Fruit fly (Drosophila melanogaster) whole organism, embryonic: ENCODE results near the gene CG13631.

Experiments
- C15 ChIP-seq: fragments of 200-800 bp; sonication (Bioruptor generic); IDR thresholded peaks from 3 replicates; pipeline ENCODE4 v1.3.6; 2022; ENCODE audit warnings: missing biosample characterization, missing genetic modification characterization
- CG10267 ChIP-seq: fragments of 200-800 bp; sonication (Bioruptor generic); optimal IDR thresholded peaks from 2 replicates; lab custom pipeline; 2018; ENCODE audit warnings: missing biosample characterization, mild to moderate bottlenecking, missing genetic modification characterization, moderate library complexity
- CG10366 ChIP-seq: fragments of 200-800 bp; sonication (Bioruptor generic); IDR thresholded peaks from 2 replicates; pipeline ENCODE4 v1.3.6; 2022; ENCODE audit warnings: missing biosample characterization, missing genetic modification characterization
- CG11085 ChIP-seq: fragments of 200-800 bp; sonication (Bioruptor generic); IDR thresholded peaks from 2 replicates; pipeline ENCODE4 v1.3.6; 2022; ENCODE audit warnings: missing biosample characterization, missing genetic modification characterization
- CG12104 ChIP-seq: fragments of 200-800 bp; sonication (Bioruptor generic); optimal IDR thresholded peaks from 3 replicates; lab custom pipeline; 2016; ENCODE audit warnings: missing biosample characterization, missing genetic modification characterization
- CG12219 ChIP-seq: fragments of 200-800 bp; sonication (Bioruptor generic); optimal IDR thresholded peaks from 3 replicates; lab custom pipeline; 2018; ENCODE audit warnings: missing biosample characterization, mild to moderate bottlenecking, missing genetic modification characterization
- CG13287 ChIP-seq: fragments of 200-800 bp; sonication (Bioruptor generic); IDR thresholded peaks from 2 replicates; pipeline ENCODE4 v1.3.6; 2022; ENCODE audit warnings: missing biosample characterization, missing genetic modification characterization; ENCODE audit not compliant: partially characterized antibody
- CG14667 ChIP-seq: fragments of 200-800 bp; sonication (Bioruptor generic); IDR thresholded peaks from 2 replicates; pipeline ENCODE4 v1.3.6; 2022; ENCODE audit warnings: missing biosample characterization, missing genetic modification characterization
- CG14710 ChIP-seq: fragments of 200-800 bp; sonication (Bioruptor generic); optimal IDR thresholded peaks from 3 replicates; lab custom pipeline; 2019; ENCODE audit warnings: missing biosample characterization, mild to moderate bottlenecking, missing genetic modification characterization, moderate library complexity
- CG2120 ChIP-seq: fragments of 200-800 bp; sonication (Bioruptor generic); optimal IDR thresholded peaks from 3 replicates; lab custom pipeline; 2016; ENCODE audit warnings: missing biosample characterization, missing genetic modification characterization
- CG2678 ChIP-seq: fragments of 200-800 bp; sonication (Bioruptor generic); optimal IDR thresholded peaks from 3 replicates; lab custom pipeline; 2019; ENCODE audit warnings: missing biosample characterization, mild to moderate bottlenecking, missing genetic modification characterization, moderate library complexity
- CG31388 ChIP-seq: fragments of 200-800 bp; sonication (Bioruptor generic); optimal IDR thresholded peaks from 2 replicates; lab custom pipeline; 2016; ENCODE audit warnings: missing biosample characterization, missing genetic modification characterization
- CG32532 ChIP-seq: fragments of 200-800 bp; sonication (Bioruptor generic); IDR thresholded peaks from 2 replicates; pipeline ENCODE4 v1.3.6; 2022; ENCODE audit warnings: missing biosample characterization, missing genetic modification characterization
- CG32772 ChIP-seq: fragments of 200-800 bp; sonication (Bioruptor generic); IDR thresholded peaks from 2 replicates; pipeline ENCODE4 v1.3.6; 2022; ENCODE audit warnings: missing biosample characterization, missing genetic modification characterization
- CG33213 ChIP-seq: fragments of 200-800 bp; sonication (Bioruptor generic); optimal IDR thresholded peaks from 3 replicates; lab custom pipeline; 2016; ENCODE audit warnings: missing biosample characterization, missing genetic modification characterization
- CG6272 ChIP-seq: fragments of 200-800 bp; sonication (Bioruptor generic); IDR thresholded peaks from 2 replicates; pipeline ENCODE4 v1.3.6; 2022; ENCODE audit warnings: missing biosample characterization, missing genetic modification characterization
- CG8290 ChIP-seq, 3 experiments: fragments of 200-800 bp; sonication (Bioruptor generic); optimal IDR thresholded peaks; 2 replicates each; lab custom pipeline; 2016 to 2019; ENCODE audit warnings: missing biosample characterization in 3 of 3, missing genetic modification characterization in 3 of 3, mild to moderate bottlenecking in 2 of 3, moderate library complexity in 1 of 3
- CTCF ChIP-seq: fragments of 200-800 bp; sonication (Bioruptor generic); optimal IDR thresholded peaks from 2 replicates; lab custom pipeline; 2017; ENCODE audit warnings: missing biosample characterization, mild to moderate bottlenecking, missing genetic modification characterization, moderate library complexity
- Chrac-16 ChIP-seq: fragments of 200-800 bp; sonication (Bioruptor generic); optimal IDR thresholded peaks from 3 replicates; lab custom pipeline; 2016; ENCODE audit warnings: missing biosample characterization, missing genetic modification characterization
- CrebB ChIP-seq: fragments of 200-800 bp; sonication (Bioruptor generic); optimal IDR thresholded peaks from 3 replicates; lab custom pipeline; 2018; ENCODE audit warnings: missing biosample characterization, mild to moderate bottlenecking, missing genetic modification characterization
- Dip3 ChIP-seq: fragments of 200-800 bp; sonication (Bioruptor generic); optimal IDR thresholded peaks from 3 replicates; lab custom pipeline; 2016; ENCODE audit warnings: missing biosample characterization, missing genetic modification characterization
- Doc2 ChIP-seq: fragments of 200-800 bp; sonication (Bioruptor generic); IDR thresholded peaks from 2 replicates; pipeline ENCODE4 v1.3.6; 2022; ENCODE audit warnings: missing biosample characterization, missing genetic modification characterization
- Dp ChIP-seq: fragments of 200-800 bp; sonication (Bioruptor generic); optimal IDR thresholded peaks from 2 replicates; lab custom pipeline; 2018; ENCODE audit warnings: missing biosample characterization, mild to moderate bottlenecking, missing genetic modification characterization, moderate library complexity
- Eip74EF ChIP-seq, 2 experiments: fragments of 200-800 bp in 1 of 2; fragments of >200 bp in 1 of 2; sonication (Bioruptor generic) in 1 of 2; optimal IDR thresholded peaks; 2 replicates each; lab custom pipeline; 2017 to 2019; ENCODE audit warnings: missing biosample characterization in 2 of 2, missing genetic modification characterization in 2 of 2, mild to moderate bottlenecking in 1 of 2, moderate library complexity in 1 of 2
- Ets97D ChIP-seq: fragments of 200-800 bp; sonication (Bioruptor generic); optimal IDR thresholded peaks from 3 replicates; lab custom pipeline; 2016; ENCODE audit warnings: missing biosample characterization, missing genetic modification characterization
- HmgD ChIP-seq: fragments of 200-800 bp; sonication (Bioruptor generic); optimal IDR thresholded peaks from 3 replicates; lab custom pipeline; 2016; ENCODE audit warnings: missing biosample characterization, missing genetic modification characterization
- MBD-R2 ChIP-seq: fragments of 200-800 bp; sonication (Bioruptor generic); IDR thresholded peaks from 2 replicates; pipeline ENCODE4 v1.3.6; 2022; ENCODE audit warnings: missing biosample characterization, missing genetic modification characterization
- NC2β ChIP-seq: fragments of 200-800 bp; sonication (Bioruptor generic); optimal IDR thresholded peaks from 2 replicates; lab custom pipeline; 2016; ENCODE audit warnings: missing biosample characterization, missing genetic modification characterization
- NfI ChIP-seq: fragments of 200-800 bp; sonication (Bioruptor generic); optimal IDR thresholded peaks from 3 replicates; lab custom pipeline; 2018; ENCODE audit warnings: missing biosample characterization, mild to moderate bottlenecking, missing genetic modification characterization, moderate library complexity
- Pdp1 ChIP-seq, 2 experiments: fragments of 200-800 bp; sonication (Bioruptor generic); optimal IDR thresholded peaks; 3 replicates each; lab custom pipeline; 2016; ENCODE audit warnings: missing biosample characterization in 2 of 2, missing genetic modification characterization in 2 of 2, mild to moderate bottlenecking in 1 of 2, moderate library complexity in 1 of 2
- Sry-δ ChIP-seq: fragments of 200-800 bp; sonication (Bioruptor generic); optimal IDR thresholded peaks from 2 replicates; lab custom pipeline; 2016; ENCODE audit warnings: missing biosample characterization, missing genetic modification characterization
- TFAM ChIP-seq: fragments of 200-800 bp; sonication (Bioruptor generic); optimal IDR thresholded peaks from 2 replicates; lab custom pipeline; 2017; ENCODE audit warnings: missing biosample characterization, missing genetic modification characterization, inconsistent platforms
- YL-1 ChIP-seq: fragments of 200-800 bp; sonication (Bioruptor generic); optimal IDR thresholded peaks from 3 replicates; lab custom pipeline; 2017; ENCODE audit warnings: missing biosample characterization, mild to moderate bottlenecking, missing genetic modification characterization
- ara ChIP-seq: fragments of 200-800 bp; sonication (Bioruptor generic); IDR thresholded peaks from 2 replicates; pipeline ENCODE4 v1.3.6; 2022; ENCODE audit warnings: missing biosample characterization, missing genetic modification characterization
- ash1 ChIP-seq: fragments of 200-800 bp; sonication (Bioruptor generic); optimal IDR thresholded peaks from 2 replicates; lab custom pipeline; 2018; ENCODE audit warnings: missing biosample characterization, mild to moderate bottlenecking, missing genetic modification characterization
- dimm ChIP-seq: fragments of 200-800 bp; sonication (Bioruptor generic); IDR thresholded peaks from 2 replicates; pipeline ENCODE4 v1.3.6; 2022; ENCODE audit warnings: missing biosample characterization, missing genetic modification characterization
- dm ChIP-seq: fragments of 200-800 bp; sonication (Bioruptor generic); optimal IDR thresholded peaks from 3 replicates; lab custom pipeline; 2016; ENCODE audit warnings: missing biosample characterization, missing genetic modification characterization
- fd96Cb ChIP-seq: fragments of 200-800 bp; sonication (Bioruptor generic); optimal IDR thresholded peaks from 2 replicates; lab custom pipeline; 2018; ENCODE audit warnings: missing biosample characterization, mild to moderate bottlenecking, missing genetic modification characterization, moderate library complexity
- gcm2 ChIP-seq: fragments of 200-800 bp; sonication (Bioruptor generic); optimal IDR thresholded peaks from 2 replicates; lab custom pipeline; 2016; ENCODE audit warnings: missing biosample characterization, missing genetic modification characterization
- gfzf ChIP-seq: fragments of 200-800 bp; sonication (Bioruptor generic); optimal IDR thresholded peaks from 2 replicates; lab custom pipeline; 2016; ENCODE audit warnings: missing biosample characterization, mild to moderate bottlenecking, missing genetic modification characterization, moderate library complexity
- knrl ChIP-seq: fragments of 200-800 bp; sonication (Bioruptor generic); IDR thresholded peaks from 3 replicates; pipeline ENCODE4 v1.3.6; 2022; ENCODE audit warnings: missing biosample characterization, missing genetic modification characterization; ENCODE audit not compliant: partially characterized antibody
- lov ChIP-seq, 2 experiments: fragments of 200-800 bp in 1 of 2; fragments of >200 bp in 1 of 2; sonication (Bioruptor generic) in 1 of 2; IDR thresholded peaks in 1 of 2; optimal IDR thresholded peaks in 1 of 2; 2 replicates in 1 of 2; 3 replicates in 1 of 2; pipeline versions ENCODE4 v1.3.6 to Lab custom; 2017 to 2022; ENCODE audit warnings: missing biosample characterization in 1 of 2, missing genetic modification characterization in 1 of 2
- nau ChIP-seq: fragments of 200-800 bp; sonication (Bioruptor generic); optimal IDR thresholded peaks from 3 replicates; lab custom pipeline; 2017; ENCODE audit warnings: missing biosample characterization, mild to moderate bottlenecking, missing genetic modification characterization, missing genetic modification reagents
- ro ChIP-seq: fragments of 200-800 bp; sonication (Bioruptor generic); IDR thresholded peaks from 2 replicates; pipeline ENCODE4 v1.3.6; 2022; ENCODE audit warnings: missing biosample characterization, missing genetic modification characterization
- sd ChIP-seq: fragments of 200-800 bp; sonication (Bioruptor generic); optimal IDR thresholded peaks from 3 replicates; lab custom pipeline; 2018; ENCODE audit warnings: missing biosample characterization, mild to moderate bottlenecking, missing genetic modification characterization, moderate library complexity
- sna ChIP-seq: fragments of 200-800 bp; sonication (Bioruptor generic); IDR thresholded peaks from 2 replicates; pipeline ENCODE4 v1.3.6; 2022; ENCODE audit warnings: missing biosample characterization, missing genetic modification characterization; ENCODE audit not compliant: partially characterized antibody
- sob ChIP-seq: fragments of 200-800 bp; sonication (Bioruptor generic); IDR thresholded peaks from 2 replicates; pipeline ENCODE4 v1.3.6; 2022; ENCODE audit warnings: missing biosample characterization, missing genetic modification characterization
- sr ChIP-seq: fragments of 200-800 bp; sonication (Bioruptor generic); IDR thresholded peaks from 3 replicates; pipeline ENCODE4 v1.3.6; 2022; ENCODE audit warnings: missing biosample characterization, missing genetic modification characterization
- trem ChIP-seq: fragments of 200-800 bp; optimal IDR thresholded peaks from 3 replicates; lab custom pipeline; 2019; ENCODE audit warnings: missing biosample characterization, mild to moderate bottlenecking, missing genetic modification characterization, moderate library complexity
- wor ChIP-seq: fragments of 200-800 bp; sonication (Bioruptor generic); IDR thresholded peaks from 2 replicates; pipeline ENCODE4 v1.3.6; 2022; ENCODE audit warnings: missing biosample characterization, missing genetic modification characterization

The CG13631 gene

dm6 chr3R:24809576-24810279 lies 40.6 kb downstream of the CG13631 start (continued):
- no peak for TF ChIP-seq fd96Cb (tag; lab: Kevin White, UChicago)
- TF ChIP-seq CTCF: no peak
- TF ChIP-seq Dip3 (GFP tag; lab: Kevin White, UChicago): no peak
- TF ChIP-seq YL-1 (GFP tag; lab: Kevin White, UChicago): no peak
- TF ChIP-seq CG11085 (GFP tag; lab: Robert Waterston, UW): no peak
- TF ChIP-seq dm (GFP tag; lab: Kevin White, UChicago): no peak
- no peak for TF ChIP-seq ara (GFP tag; lab: Robert Waterston, UW)
- no peak for TF ChIP-seq NC2β (GFP tag; lab: Kevin White, UChicago)
- TF ChIP-seq CrebB (tag; lab: Kevin White, UChicago): peak; percentile 59
- TF ChIP-seq wor (GFP tag; lab: Robert Waterston, UW): no peak
- no peak for TF ChIP-seq CG32772 (GFP tag; lab: Robert Waterston, UW)
- no peak for TF ChIP-seq CG2120 (GFP tag; lab: Kevin White, UChicago)
- TF ChIP-seq ash1 (GFP tag; lab: Kevin White, UChicago): no peak
- TF ChIP-seq CG13287 (GFP tag; lab: Robert Waterston, UW): no peak
- TF ChIP-seq dimm (GFP tag; lab: Robert Waterston, UW): no peak
- TF ChIP-seq CG14710 (tag; lab: Kevin White, UChicago): peak; percentile 57
- no peak for TF ChIP-seq NfI (GFP tag; lab: Kevin White, UChicago)
- no peak for TF ChIP-seq CG14667 (GFP tag; lab: Robert Waterston, UW)
- TF ChIP-seq Ets97D (GFP tag; lab: Kevin White, UChicago): no peak
- no peak for TF ChIP-seq nau
- no peak for TF ChIP-seq knrl (GFP tag; lab: Robert Waterston, UW)
- TF ChIP-seq MBD-R2: no peak
- TF ChIP-seq TFAM: no peak
- no peak for TF ChIP-seq HmgD (GFP tag; lab: Kevin White, UChicago)
- TF ChIP-seq sna (GFP tag; lab: Robert Waterston, UW): no peak
- TF ChIP-seq trem (tag; lab: Kevin White, UChicago): peak; percentile 30
- peak; percentile 2 for TF ChIP-seq CG10267
- peak in 1 of 2 experiments; percentile 71 for TF ChIP-seq Pdp1 (GFP tag; optimal IDR thresholded peaks at IDR 0.05; lab: Kevin White, UChicago)
- no peak for TF ChIP-seq ro (GFP tag; lab: Robert Waterston, UW)
- TF ChIP-seq CG8290 (GFP tag; optimal IDR thresholded peaks at IDR 0.05; lab: Kevin White, UChicago): no peak
- TF ChIP-seq CG8290 (tag; optimal IDR thresholded peaks at IDR 0.05; lab: Kevin White, UChicago): no peak
- no peak for TF ChIP-seq CG32532 (GFP tag; lab: Robert Waterston, UW)
- peak; percentile 41 for TF ChIP-seq CG33213 (GFP tag; lab: Kevin White, UChicago)
- no peak for TF ChIP-seq lov (optimal IDR thresholded peaks at IDR 0.05; lab: Kevin White, UChicago)
- TF ChIP-seq lov (GFP tag; IDR thresholded peaks at IDR 0.05; lab: Robert Waterston, UW): no peak
- TF ChIP-seq sd: peak; percentile 17
- no peak for TF ChIP-seq sob (GFP tag; lab: Robert Waterston, UW)
- TF ChIP-seq CG6272 (GFP tag; lab: Robert Waterston, UW): no peak
- no peak for TF ChIP-seq CG12219 (GFP tag; lab: Kevin White, UChicago)
- TF ChIP-seq C15: no peak
- no peak for TF ChIP-seq gfzf (GFP tag; lab: Kevin White, UChicago)
- TF ChIP-seq Dp (GFP tag; lab: Kevin White, UChicago): no peak
- no peak for TF ChIP-seq CG31388
- TF ChIP-seq CG2678 (tag; lab: Kevin White, UChicago): no peak
- no peak for TF ChIP-seq CG10366 (GFP tag; lab: Robert Waterston, UW)
- no peak for TF ChIP-seq Doc2 (GFP tag; lab: Robert Waterston, UW)
- TF ChIP-seq Sry-δ (GFP tag; lab: Kevin White, UChicago): no peak
- TF ChIP-seq Chrac-16: no peak
- peak; percentile 29; the same call in 1 of the 3 replicates for TF ChIP-seq sr (GFP tag; lab: Robert Waterston, UW)
- no peak for TF ChIP-seq gcm2 (GFP tag; lab: Kevin White, UChicago)
- TF ChIP-seq Eip74EF (GFP tag; optimal IDR thresholded peaks at IDR 0.05; lab: Kevin White, UChicago): peak in 1 of 2 experiments; percentile 28
- TF ChIP-seq CG12104: peak; percentile 24
